Worm (Caenorhabditis elegans) whole organism, mixed stage, embryonic: ENCODE data around the gene ddb-1.

Experiments used
- M03D4.4 ChIP-seq: sonication (generic microtip); optimal IDR thresholded peaks from 2 replicates; lab custom pipeline; 2017; ENCODE audit warnings: mild to moderate bottlenecking, missing genetic modification characterization, missing compliant biosample characterization
- bed-3 ChIP-seq: fragments of 200-800 bp; sonication (Bioruptor generic); optimal IDR thresholded peaks from 3 replicates; lab custom pipeline; 2018; ENCODE audit warnings: mild to moderate bottlenecking, missing genetic modification characterization, moderate library complexity, missing compliant biosample characterization
- blmp-1 ChIP-seq: fragments of 150-350 bp; optimal IDR thresholded peaks from 2 replicates; lab custom pipeline; 2014; ENCODE audit warnings: missing biosample characterization, missing genetic modification characterization
- ceh-39 ChIP-seq: fragments of 150-350 bp; optimal IDR thresholded peaks from 2 replicates; lab custom pipeline; 2014; ENCODE audit warnings: missing biosample characterization, missing genetic modification characterization
- ceh-43 ChIP-seq: fragments of 200-800 bp; sonication (Bioruptor generic); optimal IDR thresholded peaks from 2 replicates; lab custom pipeline; 2018; ENCODE audit warnings: mild to moderate bottlenecking, missing genetic modification characterization, moderate library complexity, missing compliant biosample characterization
- ceh-83 ChIP-seq: fragments of 200-800 bp; sonication (Bioruptor generic); optimal IDR thresholded peaks from 2 replicates; lab custom pipeline; 2018; ENCODE audit warnings: mild to moderate bottlenecking, missing genetic modification characterization, missing compliant biosample characterization
- ces-1 ChIP-seq: fragments of 150-350 bp; optimal IDR thresholded peaks from 2 replicates; lab custom pipeline; 2014; ENCODE audit warnings: missing biosample characterization, missing genetic modification reagents, missing genetic modification characterization
- cnd-1 ChIP-seq: fragments of 200-800 bp; sonication (Bioruptor generic); optimal IDR thresholded peaks from 2 replicates; lab custom pipeline; 2018; ENCODE audit warnings: mild to moderate bottlenecking, missing genetic modification characterization, missing compliant biosample characterization
- drap-1 ChIP-seq: fragments of 200-800 bp; sonication (Bioruptor generic); optimal IDR thresholded peaks from 3 replicates; lab custom pipeline; 2018; ENCODE audit warnings: mild to moderate bottlenecking, missing genetic modification characterization, missing compliant biosample characterization
- elt-1 ChIP-seq: sonication (generic microtip); optimal IDR thresholded peaks from 2 replicates; lab custom pipeline; 2017; ENCODE audit warnings: missing genetic modification characterization, mild to moderate bottlenecking, missing compliant biosample characterization, antibody characterized with exemption, moderate library complexity, borderline replicate concordance; ENCODE audit not compliant: insufficient read depth
- elt-3 ChIP-seq: fragments of 150-350 bp; optimal IDR thresholded peaks from 2 replicates; lab custom pipeline; 2014; ENCODE audit warnings: missing biosample characterization, missing genetic modification characterization
- flh-1 ChIP-seq: fragments of 200-800 bp; sonication (Bioruptor generic); optimal IDR thresholded peaks from 2 replicates; lab custom pipeline; 2018; ENCODE audit warnings: mild to moderate bottlenecking, missing genetic modification characterization, moderate library complexity, missing compliant biosample characterization
- ham-2 ChIP-seq: fragments of 200-800 bp; sonication (Bioruptor generic); optimal IDR thresholded peaks from 2 replicates; lab custom pipeline; 2018; ENCODE audit warnings: mild to moderate bottlenecking, missing genetic modification characterization, missing compliant biosample characterization
- hlh-1 ChIP-seq: fragments of 150-350 bp; optimal IDR thresholded peaks from 2 replicates; lab custom pipeline; 2014; ENCODE audit warnings: missing biosample characterization, missing genetic modification reagents, missing genetic modification characterization
- lin-13 ChIP-seq: fragments of 150-350 bp; optimal IDR thresholded peaks from 2 replicates; lab custom pipeline; 2014; ENCODE audit warnings: missing biosample characterization, missing genetic modification characterization
- lin-32 ChIP-seq: fragments of 200-800 bp; sonication (Bioruptor generic); optimal IDR thresholded peaks from 2 replicates; lab custom pipeline; 2018; ENCODE audit warnings: mild to moderate bottlenecking, missing genetic modification characterization, missing compliant biosample characterization
- lsy-2 ChIP-seq: fragments of 150-350 bp; optimal IDR thresholded peaks from 2 replicates; lab custom pipeline; 2014; ENCODE audit warnings: missing biosample characterization, missing genetic modification characterization
- mab-5 ChIP-seq: fragments of 150-350 bp; optimal IDR thresholded peaks from 2 replicates; lab custom pipeline; 2014; ENCODE audit warnings: missing biosample characterization, missing genetic modification characterization
- mep-1 ChIP-seq: fragments of 150-350 bp; optimal IDR thresholded peaks from 2 replicates; lab custom pipeline; 2017; ENCODE audit warnings: missing biosample characterization, missing genetic modification reagents, missing genetic modification characterization, inconsistent platforms
- mls-2 ChIP-seq: sonication (generic microtip); optimal IDR thresholded peaks from 2 replicates; lab custom pipeline; 2016; ENCODE audit warnings: mild to moderate bottlenecking, missing genetic modification characterization, moderate library complexity, missing compliant biosample characterization
- nhr-12 ChIP-seq: fragments of 150-350 bp; optimal IDR thresholded peaks from 2 replicates; lab custom pipeline; 2014; ENCODE audit warnings: missing biosample characterization, missing genetic modification characterization
- nhr-2 ChIP-seq: fragments of 150-350 bp; optimal IDR thresholded peaks from 2 replicates; lab custom pipeline; 2014; ENCODE audit warnings: missing biosample characterization, missing genetic modification characterization
- nhr-237 ChIP-seq: fragments of 150-350 bp; optimal IDR thresholded peaks from 2 replicates; lab custom pipeline; 2014; ENCODE audit warnings: missing biosample characterization, missing genetic modification characterization
- nhr-28 ChIP-seq: fragments of 150-350 bp; optimal IDR thresholded peaks from 2 replicates; lab custom pipeline; 2014; ENCODE audit warnings: missing biosample characterization, missing genetic modification characterization
- nhr-76 ChIP-seq: sonication (generic microtip); optimal IDR thresholded peaks from 2 replicates; lab custom pipeline; 2017; ENCODE audit warnings: missing biosample characterization, missing genetic modification characterization
- pha-4 ChIP-seq: fragments of 150-350 bp; optimal IDR thresholded peaks from 2 replicates; lab custom pipeline; 2018; ENCODE audit warnings: missing biosample characterization, missing genetic modification reagents, missing genetic modification characterization
- sem-2 ChIP-seq: fragments of 200-800 bp; sonication (Bioruptor generic); optimal IDR thresholded peaks from 2 replicates; lab custom pipeline; 2018; ENCODE audit warnings: mild to moderate bottlenecking, missing genetic modification characterization, missing compliant biosample characterization
- snpc-4 ChIP-seq: fragments of 150-350 bp; optimal IDR thresholded peaks from 2 replicates; lab custom pipeline; 2014; ENCODE audit warnings: missing biosample characterization, missing genetic modification characterization
- sptf-1 ChIP-seq: sonication (generic microtip); optimal IDR thresholded peaks from 2 replicates; lab custom pipeline; 2017; ENCODE audit warnings: mild to moderate bottlenecking, missing genetic modification characterization, moderate library complexity, missing compliant biosample characterization
- tbx-8 ChIP-seq: fragments of 200-800 bp; sonication (Bioruptor generic); optimal IDR thresholded peaks from 2 replicates; lab custom pipeline; 2018; ENCODE audit warnings: mild to moderate bottlenecking, missing genetic modification characterization, moderate library complexity, missing compliant biosample characterization
- unc-120 ChIP-seq: sonication (generic microtip); optimal IDR thresholded peaks from 2 replicates; lab custom pipeline; 2017; ENCODE audit warnings: missing genetic modification characterization, missing compliant biosample characterization; ENCODE audit not compliant: poor library complexity, severe bottlenecking
- unc-39 ChIP-seq: fragments of 150-350 bp; optimal IDR thresholded peaks from 2 replicates; lab custom pipeline; 2014; ENCODE audit warnings: missing biosample characterization, missing genetic modification characterization
- unc-62 ChIP-seq: fragments of 150-350 bp; optimal IDR thresholded peaks from 2 replicates; lab custom pipeline; 2014; ENCODE audit warnings: missing biosample characterization, missing genetic modification reagents, missing genetic modification characterization
- zip-8 ChIP-seq: fragments of 150-350 bp; optimal IDR thresholded peaks from 2 replicates; lab custom pipeline; 2014; ENCODE audit warnings: missing biosample characterization, missing genetic modification characterization
- ztf-11 ChIP-seq: fragments of 150-350 bp; optimal IDR thresholded peaks from 2 replicates; lab custom pipeline; 2014; ENCODE audit warnings: missing biosample characterization, missing genetic modification characterization

ddb-1 gene

ce11 chrIV:12092113-12092512 lies 28.9 kb downstream of the ddb-1 start, which contains the start of gene mig-32:
Gene mig-32 (minus strand): TSS chrIV:12092213.
- TF ChIP-seq flh-1 (GFP tag; lab: Kevin White, UChicago) (no peak), ceh-39 (no peak), mls-2 (tag; lab: Kevin White, UChicago) (no peak), snpc-4 (tag; lab: Kevin White, UChicago) (no peak)

ce11 chrIV:12089551-12089950 lies 31.4 kb downstream of the ddb-1 start, which contains the start of gene F11A10.6:
Gene F11A10.6 (minus strand): TSS chrIV:12089651.
- TF ChIP-seq sem-2 (GFP tag; lab: Kevin White, UChicago) (no peak), tbx-8 (GFP tag; lab: Kevin White, UChicago) (no peak), unc-120 (tag; lab: Kevin White, UChicago) (no peak), hlh-1 (tag; lab: Kevin White, UChicago) (no peak), ces-1 (GFP tag; lab: Kevin White, UChicago) (no peak), lin-13 (tag; lab: Kevin White, UChicago) (no peak), sptf-1 (tag; lab: Kevin White, UChicago) (no peak), nhr-237 (tag; lab: Kevin White, UChicago) (no peak), ceh-83 (GFP tag; lab: Kevin White, UChicago) (no peak), zip-8 (no peak), snpc-4 (tag; lab: Kevin White, UChicago) (no peak), ceh-43 (GFP tag; lab: Kevin White, UChicago) (no peak), pha-4 (tag; lab: Kevin White, UChicago) (no peak), ztf-11 (no peak), nhr-28 (tag; lab: Kevin White, UChicago) (no peak)
- TF ChIP-seq, all 35 proteins: peak for 0

ce11 chrIV:12088898-12089297 lies 32.1 kb downstream of the ddb-1 start:
- TF ChIP-seq mep-1 (tag; lab: Kevin White, UChicago) (peak; percentile 35), lsy-2 (tag; lab: Kevin White, UChicago) (peak; percentile 28), nhr-237 (tag; lab: Kevin White, UChicago) (peak; percentile 11), unc-120 (tag; lab: Kevin White, UChicago) (no peak), ham-2 (GFP tag; lab: Kevin White, UChicago) (peak; percentile 36), elt-1 (tag; lab: Kevin White, UChicago) (no peak), mls-2 (tag; lab: Kevin White, UChicago) (no peak), blmp-1 (peak; percentile 58), mab-5 (no peak)

- TF ChIP-seq nhr-2 (no peak), zip-8 (no peak), snpc-4 (tag; lab: Kevin White, UChicago) (no peak), unc-62 (GFP tag; lab: Kevin White, UChicago) (no peak), sptf-1 (tag; lab: Kevin White, UChicago) (peak; percentile 83), lin-13 (tag; lab: Kevin White, UChicago) (no peak), unc-120 (tag; lab: Kevin White, UChicago) (peak; percentile 57), nhr-76 (tag; lab: Kevin White, UChicago) (no peak), lin-32 (peak; percentile 68), ham-2 (GFP tag; lab: Kevin White, UChicago) (peak; percentile 88), hlh-1 (tag; lab: Kevin White, UChicago) (no peak), tbx-8 (GFP tag; lab: Kevin White, UChicago) (peak; percentile 77), bed-3 (GFP tag; lab: Kevin White, UChicago) (no peak), elt-3 (no peak), ceh-39 (no peak), nhr-12 (tag; lab: Kevin White, UChicago) (no peak), ceh-43 (GFP tag; lab: Kevin White, UChicago) (peak; percentile 62), elt-1 (tag; lab: Kevin White, UChicago) (peak; percentile 23), nhr-237 (tag; lab: Kevin White, UChicago) (no peak), mls-2 (tag; lab: Kevin White, UChicago) (peak; percentile 84), flh-1 (GFP tag; lab: Kevin White, UChicago) (peak; percentile 25), ztf-11 (no peak), sem-2 (GFP tag; lab: Kevin White, UChicago) (peak; percentile 42), ceh-83 (GFP tag; lab: Kevin White, UChicago) (peak; percentile 80), drap-1 (GFP tag; lab: Kevin White, UChicago) (peak; percentile 75), mep-1 (tag; lab: Kevin White, UChicago) (no peak), mab-5 (no peak), M03D4.4 (tag; lab: Kevin White, UChicago) (peak; percentile 82), blmp-1 (no peak), lsy-2 (tag; lab: Kevin White, UChicago) (no peak), nhr-28 (tag; lab: Kevin White, UChicago) (no peak), ces-1 (GFP tag; lab: Kevin White, UChicago) (no peak), cnd-1 (tag; lab: Kevin White, UChicago) (peak; percentile 77), unc-39 (tag; lab: Kevin White, UChicago) (no peak), pha-4 (tag; lab: Kevin White, UChicago) (peak; percentile 65)
- TF ChIP-seq, all 35 proteins: peak for 15
These were observed 34.5 kb downstream of the ddb-1 start for ce11 chrIV:12086498-12086897.
